Worm (Caenorhabditis elegans) whole organism, young adult: Measurements from ENCODE around the gene clec-156.

Experiments
- B0035.1 ChIP-seq: sonication (generic microtip); optimal IDR thresholded peaks from 2 replicates; lab custom pipeline; 2016; ENCODE audit warnings: missing genetic modification characterization, mild to moderate bottlenecking, missing compliant biosample characterization, missing genotype, missing genetic modification reagents
- C17E4.6 ChIP-seq: fragments of 200-800 bp; sonication (Bioruptor generic); IDR thresholded peaks from 2 replicates; pipeline ENCODE4 v1.3.6; 2022; ENCODE audit warnings: missing genetic modification reagents, missing genetic modification characterization, missing compliant biosample characterization
- F33H1.4 ChIP-seq: fragments of 200-800 bp; sonication (Bioruptor generic); IDR thresholded peaks from 2 replicates; pipeline ENCODE4 v1.3.6; 2022; ENCODE audit warnings: missing genetic modification reagents, missing genetic modification characterization, missing compliant biosample characterization
- F57A8.1 ChIP-seq: fragments of 200-800 bp; sonication (Bioruptor generic); optimal IDR thresholded peaks from 2 replicates; lab custom pipeline; 2018; ENCODE audit warnings: mild to moderate bottlenecking, missing genetic modification characterization, moderate library complexity, missing compliant biosample characterization
- K11D2.4 ChIP-seq: fragments of 200-800 bp; sonication (Bioruptor generic); IDR thresholded peaks from 2 replicates; pipeline ENCODE4 v1.3.6; 2022; ENCODE audit warnings: missing genetic modification reagents, missing genetic modification characterization, missing compliant biosample characterization
- T26A5.8 ChIP-seq: sonication (generic microtip); optimal IDR thresholded peaks from 2 replicates; lab custom pipeline; 2016; ENCODE audit warnings: missing genetic modification characterization, missing compliant biosample characterization
- Y53G8AR.9 ChIP-seq: fragments of 200-800 bp; sonication (Bioruptor generic); conservative IDR thresholded peaks from 2 replicates; pipeline ENCODE4 v1.3.6; 2022; ENCODE audit warnings: missing genetic modification reagents, missing genetic modification characterization, missing compliant biosample characterization
- cebp-2 ChIP-seq: fragments of 200-800 bp; sonication (Bioruptor generic); IDR thresholded peaks from 2 replicates; pipeline ENCODE4 v1.3.6; 2022; ENCODE audit warnings: missing genetic modification characterization, missing compliant biosample characterization
- ceh-100 ChIP-seq: fragments of 200-800 bp; sonication (Bioruptor generic); IDR thresholded peaks from 2 replicates; pipeline ENCODE4 v1.3.6; 2022; ENCODE audit warnings: missing genetic modification reagents, missing genetic modification characterization, missing compliant biosample characterization
- die-1 ChIP-seq: sonication (generic microtip); optimal IDR thresholded peaks from 2 replicates; lab custom pipeline; 2016; ENCODE audit warnings: missing genotype, mild to moderate bottlenecking, missing genetic modification characterization, missing compliant biosample characterization
- egl-44 ChIP-seq: fragments of 200-800 bp; sonication (Bioruptor generic); IDR thresholded peaks from 2 replicates; pipeline ENCODE4 v1.3.6; 2022; ENCODE audit warnings: missing genetic modification reagents, missing genetic modification characterization, missing compliant biosample characterization
- gei-17 ChIP-seq: fragments of 200-800 bp; sonication (Bioruptor generic); optimal IDR thresholded peaks from 2 replicates; lab custom pipeline; 2018; ENCODE audit warnings: mild to moderate bottlenecking, missing genetic modification characterization, missing compliant biosample characterization
- hlh-26 ChIP-seq: fragments of 200-800 bp; sonication (Bioruptor generic); conservative IDR thresholded peaks from 2 replicates; pipeline ENCODE4 v1.3.6; 2022; ENCODE audit warnings: missing genetic modification reagents, missing genetic modification characterization, missing compliant biosample characterization
- lsy-27 ChIP-seq: sonication (generic microtip); optimal IDR thresholded peaks from 2 replicates; lab custom pipeline; 2017; ENCODE audit warnings: missing genetic modification characterization, mild to moderate bottlenecking, missing compliant biosample characterization, antibody characterized with exemption, missing genotype, borderline replicate concordance; ENCODE audit not compliant: insufficient read depth
- madf-8 ChIP-seq: fragments of 200-800 bp; sonication (Bioruptor generic); conservative IDR thresholded peaks from 2 replicates; pipeline ENCODE4 v1.3.6; 2022; ENCODE audit warnings: missing genetic modification reagents, missing genetic modification characterization, missing compliant biosample characterization
- nhr-179 ChIP-seq: sonication (generic microtip); optimal IDR thresholded peaks from 2 replicates; lab custom pipeline; 2016; ENCODE audit warnings: mild to moderate bottlenecking, missing genetic modification characterization, missing compliant biosample characterization
- repo-1 ChIP-seq: sonication (generic microtip); optimal IDR thresholded peaks from 2 replicates; lab custom pipeline; 2017; ENCODE audit warnings: mild to moderate bottlenecking, missing genetic modification characterization, missing compliant biosample characterization
- snpc-1.3 ChIP-seq: sonication (generic microtip); optimal IDR thresholded peaks from 2 replicates; lab custom pipeline; 2017; ENCODE audit warnings: missing genetic modification characterization, mild to moderate bottlenecking, missing compliant biosample characterization, antibody characterized with exemption, moderate library complexity, missing genotype, missing genetic modification reagents; ENCODE audit not compliant: insufficient read depth
- snpc-4 ChIP-seq, 5 experiments: fragments of 150-350 bp in 1 of 5; sonication (generic microtip) in 4 of 5; optimal IDR thresholded peaks; 2 replicates each; lab custom pipeline; 2014 to 2018; ENCODE audit warnings: missing genetic modification characterization in 5 of 5, missing biosample characterization in 3 of 5, antibody characterized with exemption in 2 of 5, mild to moderate bottlenecking in 2 of 5, missing compliant biosample characterization in 2 of 5, missing genotype in 2 of 5, moderate library complexity in 2 of 5, missing genetic modification reagents in 1 of 5
- somi-1 ChIP-seq: fragments of 200-800 bp; sonication (Bioruptor generic); optimal IDR thresholded peaks from 2 replicates; lab custom pipeline; 2018; ENCODE audit warnings: mild to moderate bottlenecking, missing genetic modification characterization, missing compliant biosample characterization
- tlf-1 ChIP-seq: fragments of 200-800 bp; sonication (Bioruptor generic); optimal IDR thresholded peaks from 2 replicates; lab custom pipeline; 2018; ENCODE audit warnings: mild to moderate bottlenecking, missing genetic modification characterization, missing compliant biosample characterization
- unc-62 ChIP-seq: fragments of 150-350 bp; optimal IDR thresholded peaks from 2 replicates; lab custom pipeline; 2014; ENCODE audit warnings: missing biosample characterization, missing genetic modification reagents, missing genetic modification characterization

Gene clec-156

DNA sequence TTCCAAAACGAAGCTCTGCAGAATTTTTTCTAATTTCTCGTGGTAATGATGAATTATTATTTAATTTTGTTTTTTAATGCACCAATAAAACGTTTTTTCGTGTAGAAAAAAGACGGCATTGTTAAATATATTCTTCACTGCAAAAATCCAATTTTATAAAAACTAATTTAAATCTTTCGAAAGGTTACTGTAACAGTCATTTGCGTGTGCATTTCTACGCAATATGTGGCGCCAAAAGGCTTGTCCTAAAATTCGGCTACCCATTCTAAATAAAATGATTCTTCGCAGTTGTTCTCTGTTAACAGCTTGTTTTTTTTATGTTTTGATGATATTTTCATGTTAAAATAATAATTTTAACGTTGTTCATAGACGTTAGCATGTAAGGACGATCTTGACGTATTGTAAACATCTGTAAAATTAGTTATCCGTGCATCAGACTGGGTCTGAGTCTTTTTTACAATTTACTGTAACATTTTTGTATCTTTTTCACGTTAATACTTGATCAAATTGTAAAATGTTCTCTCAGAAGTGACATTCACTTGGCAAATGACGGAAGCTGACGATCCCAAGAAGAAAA is 49.4 kb downstream of the clec-156 start, which contains the start of gene mip-1 (continued):
- TF ChIP-seq F33H1.4 (peak; percentile 77), die-1 (tag; lab: Kevin White, UChicago) (no peak), lsy-27 (tag; lab: Kevin White, UChicago) (no peak), K11D2.4 (GFP tag; lab: Robert Waterston, UW) (no peak), cebp-2 (GFP tag; lab: Robert Waterston, UW) (no peak), B0035.1 (tag; lab: Kevin White, UChicago) (no peak), nhr-179 (no peak), gei-17 (GFP tag; lab: Kevin White, UChicago) (no peak), repo-1 (no peak), ceh-100 (no peak), snpc-4 (GFP tag; optimal IDR thresholded peaks at IDR 0.05; lab: Kevin White, UChicago) (no peak), snpc-4 (tag; optimal IDR thresholded peaks at IDR 0.05; lab: Kevin White, UChicago) (no peak), hlh-26 (no peak), tlf-1 (GFP tag; lab: Kevin White, UChicago) (no peak), egl-44 (GFP tag; lab: Robert Waterston, UW) (no peak), Y53G8AR.9 (GFP tag; lab: Robert Waterston, UW) (no peak), somi-1 (GFP tag; lab: Kevin White, UChicago) (no peak), F57A8.1 (GFP tag; lab: Kevin White, UChicago) (no peak), C17E4.6 (GFP tag; lab: Robert Waterston, UW) (no peak), unc-62 (no peak), T26A5.8 (tag; lab: Kevin White, UChicago) (no peak), snpc-1.3 (tag; lab: Kevin White, UChicago) (peak; percentile 19), madf-8 (GFP tag; lab: Robert Waterston, UW) (peak; percentile 73)
